Worm (Caenorhabditis elegans) whole organism, L2 larva: ENCODE measurements around the gene Y75B12B.11.
A peak's percentile ranks its signal among the peaks of the same experiment; 100 is the strongest.

Experiments
- C34F6.9 ChIP-seq: fragments of 150-350 bp; optimal IDR thresholded peaks from 2 replicates; lab custom pipeline; 2014; ENCODE audit warnings: missing biosample characterization, missing genetic modification characterization
- Y55F3AM.14 ChIP-seq: fragments of 200-800 bp; sonication (Bioruptor generic); optimal IDR thresholded peaks from 2 replicates; lab custom pipeline; 2018; ENCODE audit warnings: mild to moderate bottlenecking, missing genetic modification characterization, missing compliant biosample characterization
- ama-1 ChIP-seq: fragments of 150-350 bp; optimal IDR thresholded peaks from 2 replicates; lab custom pipeline; 2018; ENCODE audit warnings: inconsistent platforms
- blmp-1 ChIP-seq: sonication (generic microtip); optimal IDR thresholded peaks from 2 replicates; lab custom pipeline; 2017; ENCODE audit warnings: missing genetic modification characterization, mild to moderate bottlenecking, missing compliant biosample characterization, antibody characterized with exemption, moderate library complexity; ENCODE audit not compliant: insufficient read depth
- ceh-82 ChIP-seq: fragments of 150-350 bp; optimal IDR thresholded peaks from 2 replicates; lab custom pipeline; 2014; ENCODE audit warnings: missing biosample characterization, missing genetic modification characterization
- crh-2 ChIP-seq: sonication (generic microtip); optimal IDR thresholded peaks from 2 replicates; lab custom pipeline; 2017; ENCODE audit warnings: missing biosample characterization, missing genetic modification characterization
- elt-1 ChIP-seq: fragments of 150-350 bp; optimal IDR thresholded peaks from 2 replicates; lab custom pipeline; 2014; ENCODE audit warnings: missing biosample characterization, missing genetic modification characterization
- elt-3 ChIP-seq: sonication (generic microtip); optimal IDR thresholded peaks from 2 replicates; lab custom pipeline; 2017; ENCODE audit warnings: missing biosample characterization, missing genetic modification characterization
- fos-1 ChIP-seq: fragments of 150-350 bp; optimal IDR thresholded peaks from 2 replicates; lab custom pipeline; 2014; ENCODE audit warnings: missing biosample characterization, missing genetic modification characterization
- gmeb-1 ChIP-seq: fragments of 150-350 bp; optimal IDR thresholded peaks from 2 replicates; lab custom pipeline; 2014; ENCODE audit warnings: missing biosample characterization, missing genetic modification characterization
- lsy-2 ChIP-seq, 2 experiments: fragments of 150-350 bp in 1 of 2; sonication (generic microtip) in 1 of 2; optimal IDR thresholded peaks; 2 replicates each; lab custom pipeline; 2014 to 2017; ENCODE audit warnings: missing biosample characterization in 2 of 2, missing genetic modification characterization in 2 of 2
- mab-5 ChIP-seq: fragments of 150-350 bp; optimal IDR thresholded peaks from 2 replicates; lab custom pipeline; 2014; ENCODE audit warnings: missing biosample characterization, missing genetic modification characterization
- nhr-12 ChIP-seq: fragments of 150-350 bp; optimal IDR thresholded peaks from 2 replicates; lab custom pipeline; 2014; ENCODE audit warnings: missing biosample characterization, missing genetic modification characterization
- nhr-129 ChIP-seq: fragments of 150-350 bp; optimal IDR thresholded peaks from 2 replicates; lab custom pipeline; 2014; ENCODE audit warnings: missing biosample characterization, missing genetic modification characterization
- nhr-21 ChIP-seq: fragments of 150-350 bp; optimal IDR thresholded peaks from 2 replicates; lab custom pipeline; 2014; ENCODE audit warnings: missing biosample characterization, missing genetic modification characterization
- nhr-25 ChIP-seq: fragments of 150-350 bp; sonication (generic microtip); optimal IDR thresholded peaks from 3 replicates; lab custom pipeline; 2014; ENCODE audit warnings: missing biosample characterization, missing genetic modification characterization
- nhr-6 ChIP-seq: fragments of 150-350 bp; optimal IDR thresholded peaks from 2 replicates; lab custom pipeline; 2014; ENCODE audit warnings: missing biosample characterization, missing genetic modification characterization
- nhr-77 ChIP-seq: fragments of 150-350 bp; optimal IDR thresholded peaks from 2 replicates; lab custom pipeline; 2014; ENCODE audit warnings: missing biosample characterization, missing genetic modification characterization
- sem-4 ChIP-seq: fragments of 150-350 bp; optimal IDR thresholded peaks from 2 replicates; lab custom pipeline; 2014; ENCODE audit warnings: missing biosample characterization, missing genetic modification reagents, missing genetic modification characterization
- sma-3 ChIP-seq: sonication (generic microtip); optimal IDR thresholded peaks from 2 replicates; lab custom pipeline; 2016; ENCODE audit warnings: missing genetic modification reagents, missing genetic modification characterization, missing compliant biosample characterization
- sma-9 ChIP-seq, 2 experiments: fragments of 150-350 bp in 1 of 2; sonication (generic microtip) in 1 of 2; optimal IDR thresholded peaks; 2 replicates each; lab custom pipeline; 2014 to 2016; ENCODE audit warnings: missing genetic modification characterization in 2 of 2, mild to moderate bottlenecking in 1 of 2, missing biosample characterization in 1 of 2, missing compliant biosample characterization in 1 of 2, missing genetic modification reagents in 1 of 2, moderate library complexity in 1 of 2
- snpc-4 ChIP-seq: fragments of 150-350 bp; optimal IDR thresholded peaks from 2 replicates; lab custom pipeline; 2014; ENCODE audit warnings: missing biosample characterization, missing genetic modification characterization
- unc-39 ChIP-seq: fragments of 150-350 bp; optimal IDR thresholded peaks from 2 replicates; lab custom pipeline; 2014; ENCODE audit warnings: missing biosample characterization, missing genetic modification characterization
- unc-55 ChIP-seq: fragments of 150-350 bp; sonication (generic microtip); optimal IDR thresholded peaks from 3 replicates; lab custom pipeline; 2014; ENCODE audit warnings: missing biosample characterization, missing genetic modification reagents, missing genetic modification characterization
- unc-62 ChIP-seq: fragments of 150-350 bp; optimal IDR thresholded peaks from 2 replicates; lab custom pipeline; 2014; ENCODE audit warnings: missing biosample characterization, missing genetic modification reagents, missing genetic modification characterization
- ztf-11 ChIP-seq: sonication (generic microtip); optimal IDR thresholded peaks from 2 replicates; lab custom pipeline; 2017; ENCODE audit warnings: missing biosample characterization, missing genetic modification characterization
- ztf-4 ChIP-seq: fragments of 150-350 bp; optimal IDR thresholded peaks from 2 replicates; lab custom pipeline; 2014; ENCODE audit warnings: missing biosample characterization, missing genetic modification characterization

Gene Y75B12B.11

DNA sequence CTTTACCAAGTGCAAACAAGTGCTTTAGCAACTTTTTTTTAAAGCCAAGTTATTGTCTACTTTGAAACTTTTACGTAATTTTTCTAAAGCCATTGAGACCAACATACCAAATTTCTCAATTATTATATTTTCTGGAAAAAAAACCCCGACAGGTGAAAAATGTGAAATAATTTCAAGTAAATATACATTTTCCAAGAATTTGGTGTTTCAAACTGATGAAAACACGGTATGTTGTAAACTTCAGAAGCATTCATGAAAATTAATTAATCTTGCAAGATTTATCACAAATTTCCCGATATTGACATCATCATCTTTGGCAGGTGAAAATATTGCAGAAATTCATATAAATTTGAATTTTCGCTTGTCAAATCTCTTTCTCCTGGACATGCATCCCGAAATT, 28.4 kb upstream of the Y75B12B.11 start, which contains the start of gene srz-11:
Gene srz-11 (plus strand): TSS at position 386 of the 400 bp plus-strand sequence.
- TF ChIP-seq unc-62 (GFP tag; lab: Kevin White, UChicago) (no peak), ztf-11 (tag; lab: Kevin White, UChicago) (no peak), ama-1 (no peak), gmeb-1 (no peak), unc-55 (GFP tag; lab: Kevin White, UChicago) (no peak), ceh-82 (tag; lab: Kevin White, UChicago) (no peak), mab-5 (tag; lab: Kevin White, UChicago) (no peak), blmp-1 (no peak), sma-9 (GFP tag; optimal IDR thresholded peaks at IDR 0.05; lab: Kevin White, UChicago) (no peak), sma-9 (tag; optimal IDR thresholded peaks at IDR 0.05; lab: Kevin White, UChicago) (no peak), Y55F3AM.14 (GFP tag; lab: Kevin White, UChicago) (no peak), unc-39 (no peak)

DNA sequence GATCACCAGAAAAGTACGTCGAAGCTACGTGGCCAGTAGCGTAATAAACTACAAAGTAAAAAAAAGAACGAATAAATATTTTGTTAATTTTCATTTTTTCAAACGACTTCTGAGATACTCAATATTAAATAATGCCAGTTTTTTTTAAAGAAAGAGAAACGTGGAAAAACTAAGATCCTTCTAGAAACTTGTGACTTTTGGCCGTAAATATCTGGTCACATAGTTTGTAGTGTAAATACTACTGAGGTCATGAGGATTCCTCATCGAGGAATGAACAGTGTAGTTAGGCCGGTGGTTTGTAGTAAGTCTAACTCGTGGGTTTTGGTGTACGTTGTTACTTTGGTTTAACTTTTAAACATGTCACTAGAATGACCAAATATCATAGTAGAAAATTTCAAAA, 23.1 kb upstream of the Y75B12B.11 start:
- peak; percentile 13 for TF ChIP-seq nhr-129 (tag; lab: Kevin White, UChicago)
- TF ChIP-seq, all 48 proteins: peak for 1; not testable (repeated sequence) for 47

DNA sequence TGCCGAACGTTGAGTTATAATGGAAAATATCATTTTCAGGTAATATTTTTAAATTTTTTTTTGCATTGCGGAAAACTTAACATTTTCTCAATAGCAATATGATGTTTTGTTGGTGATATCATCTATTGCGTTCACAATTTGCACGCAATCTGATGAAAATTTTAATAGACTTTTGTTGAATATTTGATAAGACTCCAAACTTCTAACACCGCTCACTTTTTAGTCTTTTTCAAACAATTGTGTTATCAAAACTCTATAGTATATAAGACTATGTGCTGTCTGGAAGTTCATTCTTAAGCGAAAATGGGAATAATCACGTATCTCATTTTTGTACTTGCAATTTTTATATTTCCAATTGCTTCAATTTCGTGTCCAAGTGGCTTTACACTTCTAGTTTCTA, 15.6 kb upstream of the Y75B12B.11 start, which contains the start of gene clec-47:
Gene clec-47 (plus strand): TSS at position 301 of the 400 bp plus-strand sequence.
- no peak for TF ChIP-seq lsy-2 (tag; optimal IDR thresholded peaks at IDR 0.05; lab: Kevin White, UChicago)
- no peak for TF ChIP-seq sma-9 (GFP tag; optimal IDR thresholded peaks at IDR 0.05; lab: Kevin White, UChicago)
- no peak for TF ChIP-seq sma-9 (tag; optimal IDR thresholded peaks at IDR 0.05; lab: Kevin White, UChicago)
- no peak for TF ChIP-seq nhr-6 (tag; lab: Kevin White, UChicago)
- no peak for TF ChIP-seq elt-1 (tag; lab: Kevin White, UChicago)
- TF ChIP-seq ztf-4 = no peak
- no peak for TF ChIP-seq ztf-11 (tag; lab: Kevin White, UChicago)
- TF ChIP-seq nhr-77 (tag; lab: Kevin White, UChicago) = no peak
- no peak for TF ChIP-seq sem-4 (tag; lab: Kevin White, UChicago)

DNA sequence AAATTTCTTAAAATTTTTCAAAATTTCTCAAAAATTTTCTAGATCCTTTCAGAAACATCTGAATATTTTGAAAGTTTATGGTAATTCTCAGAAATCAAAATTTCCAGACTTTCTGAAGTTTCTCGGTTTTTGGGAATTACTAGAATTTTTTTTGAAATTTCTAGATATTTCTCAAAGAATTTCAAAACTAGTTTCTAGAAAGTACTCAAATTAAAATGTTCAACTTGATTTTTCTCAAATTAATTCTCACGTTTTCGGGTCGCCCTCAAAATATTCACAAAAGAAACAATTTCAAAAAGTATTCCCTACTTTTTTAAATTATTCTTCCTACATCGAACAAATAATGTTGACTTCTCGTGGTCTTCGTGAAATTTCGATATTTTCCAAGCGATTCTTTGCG, 11.3 kb upstream of the Y75B12B.11 start, which contains the start of gene T09F5.10:
Gene T09F5.10 (plus strand): TSS at position 301 of the 400 bp plus-strand sequence.
- TF ChIP-seq C34F6.9 (tag; lab: Kevin White, UChicago) = no peak
- no peak for TF ChIP-seq nhr-12
- no peak for TF ChIP-seq mab-5 (tag; lab: Kevin White, UChicago)
- no peak for TF ChIP-seq sma-3 (GFP tag; lab: Kevin White, UChicago)
- TF ChIP-seq unc-39 = no peak
- TF ChIP-seq, all 48 proteins: peak for 0

DNA sequence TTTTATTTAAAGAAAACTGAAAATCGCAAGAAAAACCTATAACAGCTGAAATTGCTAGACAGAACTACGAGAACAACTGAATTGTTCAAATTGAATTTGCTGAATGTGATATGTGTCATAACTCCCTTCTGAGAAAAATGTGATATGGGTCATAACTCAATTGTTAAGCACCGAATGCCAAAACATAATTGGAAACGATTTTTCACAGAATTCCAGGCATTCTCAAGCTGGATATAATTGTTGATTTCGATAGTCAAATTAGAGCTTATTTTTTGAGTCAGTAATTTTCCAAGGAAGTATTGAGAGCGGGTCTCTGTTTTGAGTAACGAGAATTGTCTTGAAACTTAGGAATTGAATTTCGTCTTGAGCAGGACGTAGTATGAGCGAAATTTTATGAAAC, 9.2 kb upstream of the Y75B12B.11 start:
- TF ChIP-seq nhr-21 (peak; percentile 21), C34F6.9 (tag; lab: Kevin White, UChicago) (no peak)

DNA sequence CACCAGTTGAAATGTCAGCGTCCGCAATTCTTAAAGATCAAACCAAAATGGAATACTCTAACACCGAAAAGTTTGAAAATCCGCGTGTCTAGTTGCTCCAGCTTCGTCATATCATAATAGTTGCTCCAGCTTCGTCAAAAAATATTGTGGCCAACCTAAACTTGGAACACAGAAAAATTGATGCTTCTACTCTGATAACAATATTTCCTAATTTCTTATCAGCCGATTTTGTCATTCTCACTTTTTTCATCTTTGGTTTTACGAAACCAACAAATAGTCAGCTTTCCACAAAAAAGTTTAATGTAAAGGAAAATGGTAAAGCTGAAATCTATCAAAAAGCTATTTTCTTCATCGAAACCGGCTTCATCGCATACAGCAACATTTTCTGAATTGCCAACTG, 8.7 kb upstream of the Y75B12B.11 start, which contains the start of gene fbxa-84:
Gene fbxa-84 (plus strand): TSS at position 34 of the 400 bp plus-strand sequence.
- peak; percentile 67 for TF ChIP-seq fos-1 (tag; lab: Kevin White, UChicago)
- no peak for TF ChIP-seq crh-2 (tag; lab: Kevin White, UChicago)

DNA sequence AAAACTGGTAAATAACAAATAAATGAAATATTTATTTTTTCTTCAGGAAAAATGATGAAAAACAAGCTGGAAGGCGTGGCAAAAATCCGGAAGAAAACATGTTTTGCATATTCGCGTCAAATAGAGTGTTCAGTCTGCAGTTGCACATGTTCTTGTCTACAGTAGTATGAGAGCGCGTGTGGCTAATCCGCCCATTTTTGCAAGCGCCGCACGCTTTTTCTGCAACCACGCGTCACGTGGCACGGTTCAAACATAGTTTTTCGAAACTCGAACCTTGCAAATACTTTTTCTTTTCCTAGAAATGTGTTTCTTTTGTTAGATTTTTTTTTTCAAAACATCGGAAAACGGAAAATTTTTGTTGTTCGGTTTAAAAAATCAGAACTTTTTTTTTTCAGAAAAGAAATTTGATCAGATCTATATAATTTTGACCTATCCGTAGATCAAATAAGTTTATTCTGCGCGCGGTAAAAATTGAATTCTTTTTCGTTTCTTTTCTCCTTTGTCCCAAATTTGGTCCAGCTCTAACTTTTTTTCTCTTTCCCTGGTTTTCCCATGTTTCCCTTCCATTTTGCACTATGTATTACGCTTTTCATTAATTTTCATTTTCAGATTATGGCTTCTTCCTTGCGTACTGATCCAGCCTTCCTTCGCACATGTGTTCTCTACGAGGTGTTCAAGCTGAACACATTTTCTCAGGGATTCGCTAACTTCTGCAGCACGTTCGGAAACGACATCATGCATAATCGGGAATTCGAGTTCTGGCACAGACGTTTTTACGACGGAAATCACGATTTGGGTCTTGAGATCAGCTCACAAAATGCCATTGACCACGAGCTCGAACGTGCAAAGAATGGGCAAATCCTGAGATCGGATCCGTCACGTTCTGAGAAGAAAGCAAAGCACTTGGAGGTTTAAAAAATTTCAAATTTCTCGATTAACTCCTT, 6.7 kb upstream of the Y75B12B.11 start, which contains the start of gene Y75B12B.1:
Gene Y75B12B.1 (plus strand): TSS at position 603 of the 944 bp plus-strand sequence.
- TF ChIP-seq nhr-25 (no peak), ama-1 (no peak), snpc-4 (no peak), nhr-12 (no peak), elt-3 (no peak)
- TF ChIP-seq, all 48 proteins: peak for 0
